Worm (Caenorhabditis elegans) whole organism, early embryonic: ENCODE data around the gene str-102.

Source experiments
- B0310.2 ChIP-seq: sonication (generic microtip); optimal IDR thresholded peaks from 2 replicates; lab custom pipeline; 2016; ENCODE audit warnings: mild to moderate bottlenecking, missing genetic modification characterization, missing compliant biosample characterization
- F13C5.2 ChIP-seq: sonication (generic microtip); optimal IDR thresholded peaks from 2 replicates; lab custom pipeline; 2017; ENCODE audit warnings: mild to moderate bottlenecking, missing genetic modification characterization, inconsistent platforms, missing compliant biosample characterization
- aly-1 ChIP-seq: sonication (generic microtip); optimal IDR thresholded peaks from 2 replicates; lab custom pipeline; 2016; ENCODE audit warnings: missing genetic modification characterization, missing compliant biosample characterization
- ama-1 ChIP-seq: fragments of 150-350 bp; optimal IDR thresholded peaks from 2 replicates; lab custom pipeline; 2014
- ceh-13 ChIP-seq: fragments of 200-800 bp; sonication (Bioruptor generic); optimal IDR thresholded peaks from 2 replicates; lab custom pipeline; 2018; ENCODE audit warnings: mild to moderate bottlenecking, missing genetic modification characterization, missing compliant biosample characterization
- ceh-36 ChIP-seq: sonication (generic microtip); optimal IDR thresholded peaks from 2 replicates; lab custom pipeline; 2016; ENCODE audit warnings: missing genetic modification characterization, inconsistent platforms, missing compliant biosample characterization
- ets-7 ChIP-seq: sonication (generic microtip); optimal IDR thresholded peaks from 2 replicates; lab custom pipeline; 2016; ENCODE audit warnings: missing genotype, missing genetic modification characterization, missing compliant biosample characterization
- flt-1 ChIP-seq: fragments of 200-800 bp; sonication (Bioruptor generic); IDR thresholded peaks from 2 replicates; pipeline ENCODE4 v1.3.6; 2022; ENCODE audit warnings: missing genetic modification characterization, missing compliant biosample characterization
- hmbx-1 ChIP-seq: sonication (generic microtip); optimal IDR thresholded peaks from 2 replicates; lab custom pipeline; 2016; ENCODE audit warnings: mild to moderate bottlenecking, missing genetic modification characterization, missing compliant biosample characterization
- hmg-4 ChIP-seq: fragments of 200-800 bp; sonication (Bioruptor generic); optimal IDR thresholded peaks from 2 replicates; lab custom pipeline; 2018; ENCODE audit warnings: mild to moderate bottlenecking, missing genetic modification characterization, missing compliant biosample characterization
- hnd-1 ChIP-seq: sonication (generic microtip); optimal IDR thresholded peaks from 2 replicates; lab custom pipeline; 2016; ENCODE audit warnings: missing genetic modification characterization, missing compliant biosample characterization
- pes-1 ChIP-seq: fragments of 200-800 bp; sonication (Bioruptor generic); IDR thresholded peaks from 2 replicates; pipeline ENCODE4 v1.3.6; 2022; ENCODE audit warnings: missing genetic modification reagents, missing genetic modification characterization, missing compliant biosample characterization
- scrt-1 ChIP-seq: fragments of 200-800 bp; sonication (Bioruptor generic); IDR thresholded peaks from 2 replicates; pipeline ENCODE4 v1.3.6; 2022; ENCODE audit warnings: missing genetic modification characterization, missing compliant biosample characterization
- sea-1 ChIP-seq: fragments of 200-800 bp; sonication (Bioruptor generic); conservative IDR thresholded peaks from 2 replicates; pipeline ENCODE4 v1.3.6; 2022; ENCODE audit warnings: missing genetic modification characterization, missing compliant biosample characterization
- tbx-11 ChIP-seq: fragments of 200-800 bp; sonication (Bioruptor generic); IDR thresholded peaks from 2 replicates; pipeline ENCODE4 v1.3.6; 2022; ENCODE audit warnings: missing genetic modification characterization, missing compliant biosample characterization
- tbx-37 ChIP-seq: fragments of 200-800 bp; sonication (Bioruptor generic); conservative IDR thresholded peaks from 2 replicates; pipeline ENCODE4 v1.3.6; 2022; ENCODE audit warnings: missing genetic modification reagents, missing genetic modification characterization, missing compliant biosample characterization
- tra-4 ChIP-seq: sonication (generic microtip); optimal IDR thresholded peaks from 2 replicates; lab custom pipeline; 2017; ENCODE audit warnings: missing genetic modification characterization, missing compliant biosample characterization

str-102 gene

DNA sequence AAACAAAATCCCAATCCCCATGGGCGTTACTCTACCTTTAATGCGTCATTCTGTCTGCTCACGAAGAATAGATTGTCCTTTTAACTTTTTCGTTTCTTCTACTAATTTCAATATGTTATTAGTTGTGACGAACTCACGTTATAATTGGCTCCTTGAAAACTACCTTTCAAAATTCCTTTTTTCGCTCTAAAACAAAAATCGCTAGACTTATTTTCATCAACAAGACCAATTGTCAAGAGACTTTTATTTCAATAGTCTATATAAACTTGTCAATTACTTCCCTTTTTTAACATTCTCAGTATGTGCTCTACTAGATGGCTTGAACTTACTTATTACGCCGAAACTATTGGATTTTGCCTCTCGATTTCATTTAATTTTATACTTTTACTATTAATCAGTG lies at the start of gene str-102:
Gene str-102 (plus strand): TSS at position 301 of the 400 bp plus-strand sequence.
- TF ChIP-seq hnd-1, result no peak
- no peak for TF ChIP-seq ceh-36 (tag; lab: Kevin White, UChicago)
- TF ChIP-seq tbx-37 (GFP tag; lab: Robert Waterston, UW), result no peak
- TF ChIP-seq tra-4 (tag; lab: Kevin White, UChicago), result no peak
- no peak for TF ChIP-seq aly-1 (tag; lab: Kevin White, UChicago)
- TF ChIP-seq ets-7 (tag; lab: Kevin White, UChicago), result no peak
- TF ChIP-seq ama-1 (lab: Kevin White, UChicago), result no peak
- no peak for TF ChIP-seq tbx-11 (GFP tag; lab: Robert Waterston, UW)
- TF ChIP-seq hmbx-1 (tag; lab: Kevin White, UChicago), result no peak

DNA sequence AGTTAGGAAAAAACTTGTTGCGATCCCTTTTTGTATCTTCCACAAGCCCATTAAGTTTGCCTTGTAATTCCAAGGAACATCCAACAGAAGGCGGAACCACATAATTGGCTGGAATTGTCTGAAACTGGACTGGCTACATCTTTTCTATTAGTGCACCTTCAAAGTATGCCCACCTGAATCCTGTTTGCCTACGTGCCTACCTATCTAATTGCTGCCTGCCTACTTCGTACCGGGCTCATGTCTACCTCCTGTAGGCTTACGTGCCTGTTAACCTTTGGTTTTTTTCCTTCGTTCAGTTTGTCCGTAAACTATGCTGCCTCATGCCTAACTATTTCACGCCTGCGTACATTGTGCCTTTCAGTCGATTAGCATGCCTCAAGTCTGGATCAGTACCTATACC lies 47.4 kb upstream of the str-102 start, which contains the start of gene wrt-7:
Gene wrt-7 (minus strand): TSS at position 101 of the 400 bp plus-strand sequence.
- TF ChIP-seq hmbx-1 (tag; lab: Kevin White, UChicago) (no peak), ama-1 (lab: Kevin White, UChicago) (no peak), flt-1 (GFP tag; lab: Robert Waterston, UW) (no peak), ceh-13 (GFP tag; lab: Kevin White, UChicago) (no peak), aly-1 (tag; lab: Kevin White, UChicago) (no peak), tbx-37 (GFP tag; lab: Robert Waterston, UW) (no peak), tbx-11 (GFP tag; lab: Robert Waterston, UW) (no peak), B0310.2 (no peak), tra-4 (tag; lab: Kevin White, UChicago) (no peak), ets-7 (tag; lab: Kevin White, UChicago) (no peak)

DNA sequence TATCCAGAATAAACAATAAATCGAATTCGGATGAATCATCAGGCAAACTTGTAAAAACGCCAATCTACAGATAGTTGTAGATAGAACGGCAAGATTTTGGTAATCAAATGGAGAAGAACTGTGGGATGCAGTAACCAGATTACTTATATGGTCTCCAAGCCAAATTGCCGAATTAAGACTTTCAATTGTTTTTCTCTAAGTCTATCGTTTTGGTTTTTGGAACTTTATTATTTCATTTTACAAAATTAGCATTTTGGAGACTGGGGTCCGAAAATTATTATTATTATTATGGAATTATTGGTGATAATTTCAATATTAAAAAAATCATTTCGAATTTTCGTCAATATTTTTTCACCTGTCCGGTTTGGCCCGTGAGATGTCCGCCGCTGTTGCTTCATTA lies 45.5 kb upstream of the str-102 start, which contains the start of gene clec-228:
Gene clec-228 (minus strand): TSS at position 101 of the 400 bp plus-strand sequence.
- TF ChIP-seq hmbx-1 (tag; lab: Kevin White, UChicago), result no peak
- no peak for TF ChIP-seq sea-1 (GFP tag; lab: Robert Waterston, UW)
- no peak for TF ChIP-seq tbx-11 (GFP tag; lab: Robert Waterston, UW)
- no peak for TF ChIP-seq B0310.2

DNA sequence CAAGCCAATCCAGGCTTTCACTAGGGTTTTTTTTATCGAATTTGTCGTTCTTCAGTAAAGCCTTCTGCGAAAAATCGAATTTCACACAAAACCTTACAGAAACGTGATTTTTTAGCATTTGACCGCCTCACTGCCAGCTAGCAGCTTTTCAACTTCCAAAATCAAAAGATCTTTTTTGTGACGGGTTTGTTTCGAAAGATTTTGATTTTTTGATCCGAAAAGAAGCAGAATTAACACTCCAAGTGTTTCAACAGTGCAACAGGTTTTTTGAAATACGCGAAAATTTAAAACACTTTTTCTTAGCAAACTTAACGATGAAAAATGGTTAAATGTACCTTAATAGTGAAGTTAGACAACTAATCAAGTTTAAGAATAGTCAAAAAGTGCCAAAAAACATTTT lies 43.4 kb upstream of the str-102 start, which contains the start of gene clec-229:
Gene clec-229 (minus strand): TSS at position 101 of the 400 bp plus-strand sequence.
- TF ChIP-seq pes-1, result no peak
- no peak for TF ChIP-seq hmg-4 (GFP tag; lab: Kevin White, UChicago)

DNA sequence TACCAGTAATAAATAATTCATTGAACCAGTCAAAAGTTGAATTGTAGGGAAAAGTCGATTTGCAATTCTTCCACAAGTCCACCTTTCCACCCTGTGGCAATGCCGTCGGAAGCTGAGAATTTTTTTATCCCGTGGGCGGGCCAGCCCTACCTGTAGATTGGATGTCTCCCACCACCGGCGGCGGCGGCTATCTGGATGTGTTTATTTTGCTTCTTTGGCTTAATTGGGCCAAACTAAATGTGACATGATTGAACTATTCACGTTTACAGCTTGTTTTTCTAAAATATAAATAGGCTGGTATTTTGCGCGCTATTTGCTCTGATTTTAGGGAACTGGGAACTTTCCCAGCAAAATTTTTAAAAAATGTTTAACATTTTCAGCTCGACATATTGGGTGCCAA lies 40.4 kb upstream of the str-102 start, which contains the start of gene wrt-8:
Gene wrt-8 (minus strand): TSS at position 101 of the 400 bp plus-strand sequence.
- no peak for TF ChIP-seq tbx-37 (GFP tag; lab: Robert Waterston, UW)
- no peak for TF ChIP-seq pes-1
- TF ChIP-seq ama-1 (lab: Kevin White, UChicago), result no peak
- TF ChIP-seq hnd-1, result no peak
- TF ChIP-seq ceh-13 (GFP tag; lab: Kevin White, UChicago), result no peak
- no peak for TF ChIP-seq aly-1 (tag; lab: Kevin White, UChicago)
- TF ChIP-seq F13C5.2 (tag; lab: Kevin White, UChicago), result no peak
- TF ChIP-seq sea-1 (GFP tag; lab: Robert Waterston, UW), result no peak
- no peak for TF ChIP-seq ceh-36 (tag; lab: Kevin White, UChicago)
- no peak for TF ChIP-seq scrt-1 (GFP tag; lab: Robert Waterston, UW)
- TF ChIP-seq hmbx-1 (tag; lab: Kevin White, UChicago), result no peak
- TF ChIP-seq ets-7 (tag; lab: Kevin White, UChicago), result no peak
- TF ChIP-seq hmg-4 (GFP tag; lab: Kevin White, UChicago), result no peak
- TF ChIP-seq tbx-11 (GFP tag; lab: Robert Waterston, UW), result no peak

DNA sequence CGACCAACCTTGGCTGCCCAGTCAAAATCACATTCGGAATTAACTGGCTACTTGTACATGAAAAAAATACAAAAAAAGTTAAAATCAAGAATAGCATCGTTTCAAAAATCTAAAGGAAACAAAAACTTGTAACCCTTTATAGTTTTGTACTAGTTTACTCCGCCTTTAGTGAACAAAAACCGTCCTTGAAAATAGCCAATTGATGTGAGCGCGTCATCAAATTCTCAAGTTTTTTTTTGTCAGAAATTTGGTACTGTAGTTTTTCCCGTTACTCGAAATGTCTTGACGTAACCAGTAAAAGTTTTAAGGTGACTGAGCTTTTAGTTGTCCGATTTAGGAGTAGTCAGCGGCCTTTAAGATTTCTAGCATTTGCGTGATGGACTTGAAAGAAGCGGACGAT lies 37.5 kb upstream of the str-102 start, which contains the start of gene C29F3.3:
Gene C29F3.3 (minus strand): TSS at position 101 of the 400 bp plus-strand sequence.
- TF ChIP-seq ceh-13 (GFP tag; lab: Kevin White, UChicago) (no peak), aly-1 (tag; lab: Kevin White, UChicago) (no peak), ama-1 (lab: Kevin White, UChicago) (no peak), tra-4 (tag; lab: Kevin White, UChicago) (no peak), pes-1 (no peak), scrt-1 (GFP tag; lab: Robert Waterston, UW) (no peak), ceh-36 (tag; lab: Kevin White, UChicago) (no peak), sea-1 (GFP tag; lab: Robert Waterston, UW) (no peak), ets-7 (tag; lab: Kevin White, UChicago) (no peak), B0310.2 (no peak), flt-1 (GFP tag; lab: Robert Waterston, UW) (no peak), hmg-4 (GFP tag; lab: Kevin White, UChicago) (no peak), F13C5.2 (tag; lab: Kevin White, UChicago) (no peak), tbx-37 (GFP tag; lab: Robert Waterston, UW) (no peak), hmbx-1 (tag; lab: Kevin White, UChicago) (no peak), tbx-11 (GFP tag; lab: Robert Waterston, UW) (no peak), hnd-1 (no peak)

DNA sequence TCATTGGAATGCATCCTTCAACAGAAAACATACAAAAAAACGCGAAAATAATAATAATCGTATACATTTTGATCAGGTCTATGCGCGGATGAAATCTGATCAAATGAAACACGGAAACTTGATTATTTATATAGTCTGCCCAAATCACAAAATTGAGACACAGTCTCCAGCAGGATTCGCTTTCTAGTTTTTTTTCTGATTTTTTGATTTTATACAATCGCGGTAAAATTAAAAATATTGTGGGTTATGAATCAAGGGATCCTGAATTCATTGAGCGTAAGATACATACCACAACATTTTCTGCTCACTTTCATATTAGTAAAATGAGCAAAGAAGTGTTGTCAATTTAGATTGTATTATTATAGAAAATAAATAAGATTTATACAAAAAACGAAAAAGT lies 35.8 kb upstream of the str-102 start, which contains the start of gene clec-230:
Gene clec-230 (minus strand): TSS at position 101 of the 400 bp plus-strand sequence.
- TF ChIP-seq scrt-1 (GFP tag; lab: Robert Waterston, UW) (no peak), aly-1 (tag; lab: Kevin White, UChicago) (no peak), ama-1 (lab: Kevin White, UChicago) (no peak), tra-4 (tag; lab: Kevin White, UChicago) (no peak), B0310.2 (no peak), ets-7 (tag; lab: Kevin White, UChicago) (no peak), ceh-36 (tag; lab: Kevin White, UChicago) (no peak), F13C5.2 (tag; lab: Kevin White, UChicago) (no peak), tbx-11 (GFP tag; lab: Robert Waterston, UW) (no peak), hmbx-1 (tag; lab: Kevin White, UChicago) (no peak), hmg-4 (GFP tag; lab: Kevin White, UChicago) (no peak), hnd-1 (no peak), pes-1 (no peak), flt-1 (GFP tag; lab: Robert Waterston, UW) (no peak)
